Worm (Caenorhabditis elegans) whole organism, dauer: Measurements from ENCODE around the gene srg-21.

ENCODE experiments used
- unc-62 ChIP-seq: sonication (generic microtip); optimal IDR thresholded peaks from 2 replicates; lab custom pipeline; 2017; ENCODE audit warnings: missing biosample characterization, missing genetic modification reagents, missing genetic modification characterization

Gene srg-21

DNA sequence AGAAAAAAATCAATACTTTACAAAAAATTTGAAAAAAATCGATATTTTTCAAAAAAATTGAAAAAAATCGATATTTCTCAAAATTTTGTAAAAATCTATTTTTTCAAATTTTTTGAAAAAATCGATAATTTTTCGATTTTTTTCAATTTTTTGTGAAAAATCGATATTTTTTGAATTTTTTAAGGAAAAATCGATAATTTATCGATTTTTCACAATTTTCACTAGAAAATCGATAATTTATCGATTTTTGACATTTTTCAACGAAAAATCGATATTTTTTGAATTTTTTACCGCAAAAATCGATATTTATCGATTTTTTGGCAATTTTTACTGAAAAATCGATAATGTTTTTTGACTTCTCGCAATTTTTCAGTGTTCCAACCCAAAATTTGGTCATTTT is 27.8 kb downstream of the srg-21 start:
- no peak for TF ChIP-seq unc-62 (GFP tag; lab: Kevin White, UChicago)

ce11 chrII:3062876-3063275 is 28.3 kb downstream of the srg-21 start:
- no peak for TF ChIP-seq unc-62 (GFP tag; lab: Kevin White, UChicago)

DNA sequence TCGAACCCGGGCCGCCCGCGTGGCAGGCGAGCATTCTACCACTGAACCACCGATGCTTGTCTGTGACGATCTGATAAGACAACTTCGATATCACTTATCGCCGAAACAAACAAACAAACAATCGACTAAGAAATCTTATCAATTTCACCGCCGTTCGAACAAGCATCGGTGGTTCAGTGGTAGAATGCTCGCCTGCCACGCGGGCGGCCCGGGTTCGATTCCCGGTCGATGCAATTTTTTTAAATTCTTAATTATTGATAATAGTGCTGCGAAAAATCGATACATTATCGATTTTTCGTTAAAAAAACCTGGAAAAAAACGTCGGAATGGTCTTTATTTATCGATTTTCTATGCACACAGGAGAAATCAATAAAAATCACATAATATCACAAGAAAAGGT is 28.9 kb downstream of the srg-21 start:
- TF ChIP-seq unc-62 (GFP tag; lab: Kevin White, UChicago) = no peak

- no peak for TF ChIP-seq unc-62 (GFP tag; lab: Kevin White, UChicago)
Observed at ce11 chrII:3061605-3062004, 29.6 kb downstream of the srg-21 start.

DNA sequence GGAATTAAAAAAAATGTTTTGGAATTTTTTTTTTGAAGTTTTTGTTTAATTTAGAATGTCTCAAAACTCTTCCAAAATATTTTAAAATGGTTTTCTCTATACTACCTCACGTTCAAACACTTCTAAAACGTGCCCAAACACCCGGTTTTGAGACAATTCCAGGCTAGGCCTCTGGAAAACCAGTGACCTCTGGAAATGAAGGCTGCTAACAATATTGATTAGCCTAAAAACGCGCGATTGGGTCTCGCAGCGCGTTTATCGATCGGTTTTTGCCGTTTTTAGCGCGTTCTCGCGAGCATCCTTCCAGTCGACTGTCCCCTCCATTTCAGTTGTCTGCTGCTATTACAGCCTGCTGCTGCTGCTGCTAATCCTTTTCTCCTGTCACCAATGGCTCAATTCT is 30.4 kb downstream of the srg-21 start, which contains the start of gene Y25C1A.6:
Y25C1A.6 (plus strand) TSS at position 301 of the 400 bp plus-strand sequence.
- no peak for TF ChIP-seq unc-62 (GFP tag; lab: Kevin White, UChicago)

DNA sequence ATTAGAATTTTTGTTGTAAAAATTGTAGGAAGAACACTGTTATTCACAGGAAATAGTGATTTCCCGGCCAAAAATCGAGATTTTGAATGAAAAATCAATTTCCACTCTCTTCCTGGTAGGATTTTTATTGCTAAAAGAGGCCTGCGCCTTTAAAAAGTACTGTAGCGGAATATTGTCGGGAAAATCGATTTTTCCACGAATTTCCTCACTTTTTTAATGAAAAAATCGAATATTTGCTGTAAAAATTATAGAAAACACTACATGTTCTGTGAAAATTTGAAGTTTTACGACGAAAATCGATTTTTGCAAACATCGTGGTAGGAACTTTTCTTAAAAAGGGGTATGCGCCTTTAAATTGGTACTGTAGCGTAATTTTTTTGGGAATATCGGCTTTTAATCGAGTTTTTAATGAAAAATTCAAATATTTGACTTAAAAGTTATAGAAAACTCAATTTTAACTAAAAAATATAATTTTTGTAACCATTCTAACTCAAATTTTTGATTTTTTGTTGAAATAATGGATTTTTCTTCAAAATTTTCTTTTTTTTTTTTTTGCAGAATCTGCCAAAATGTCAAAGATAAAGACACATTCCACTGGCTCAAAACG is 34.8 kb downstream of the srg-21 start, which contains the start of gene lin-8:
lin-8 (plus strand) TSS at position 557 of the 607 bp plus-strand sequence.
- TF ChIP-seq unc-62 (GFP tag; lab: Kevin White, UChicago) = no peak

- TF ChIP-seq unc-62 (GFP tag; lab: Kevin White, UChicago) = no peak
Observed at ce11 chrII:3055531-3055930, 35.6 kb downstream of the srg-21 start.

- TF ChIP-seq unc-62 (GFP tag; lab: Kevin White, UChicago) = no peak
Observed at ce11 chrII:3054622-3055021, 36.5 kb downstream of the srg-21 start.

DNA sequence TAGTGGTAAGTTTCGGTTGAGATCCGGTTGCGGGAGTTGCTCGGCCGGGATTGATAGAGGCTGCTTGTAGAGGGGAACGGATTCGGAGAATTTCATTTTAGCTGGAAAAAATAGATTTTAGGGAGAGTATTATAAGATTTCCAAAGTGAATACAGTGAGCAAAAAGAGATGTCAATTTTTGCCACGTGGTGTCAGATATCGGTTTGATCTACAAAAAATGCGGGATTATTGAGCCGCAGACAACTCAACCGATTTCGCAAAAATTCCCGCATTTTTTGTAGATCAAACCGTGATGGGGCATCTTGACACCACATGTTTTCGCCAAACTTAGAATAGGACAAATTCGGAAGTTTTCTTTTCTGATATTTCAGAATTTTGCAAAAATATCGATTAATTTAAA is 36.9 kb downstream of the srg-21 start, which contains the start of gene lido-13:
lido-13 (minus strand) TSS at position 101 of the 400 bp plus-strand sequence.
- TF ChIP-seq unc-62 (GFP tag; lab: Kevin White, UChicago) = no peak

DNA sequence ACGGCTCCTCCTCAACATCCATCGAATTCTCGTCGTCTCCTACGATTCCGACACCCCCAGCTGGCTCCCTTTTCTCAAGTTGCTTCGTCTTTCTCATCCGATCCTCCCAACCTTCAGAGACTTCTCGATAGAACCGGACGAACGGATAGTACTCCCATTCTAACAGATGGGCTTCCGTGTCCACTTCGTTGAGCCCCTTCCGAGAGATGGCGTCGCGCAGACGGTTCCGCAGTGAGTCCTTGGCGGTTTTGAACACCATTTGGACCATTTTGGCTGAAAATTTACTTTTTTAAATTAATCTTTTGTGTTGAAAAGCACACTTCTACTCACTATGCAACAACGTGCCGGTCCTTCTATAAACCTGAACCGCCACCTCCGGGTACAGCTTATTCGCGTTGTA is 37.5 kb downstream of the srg-21 start:
- TF ChIP-seq unc-62 (GFP tag; lab: Kevin White, UChicago) = no peak

DNA sequence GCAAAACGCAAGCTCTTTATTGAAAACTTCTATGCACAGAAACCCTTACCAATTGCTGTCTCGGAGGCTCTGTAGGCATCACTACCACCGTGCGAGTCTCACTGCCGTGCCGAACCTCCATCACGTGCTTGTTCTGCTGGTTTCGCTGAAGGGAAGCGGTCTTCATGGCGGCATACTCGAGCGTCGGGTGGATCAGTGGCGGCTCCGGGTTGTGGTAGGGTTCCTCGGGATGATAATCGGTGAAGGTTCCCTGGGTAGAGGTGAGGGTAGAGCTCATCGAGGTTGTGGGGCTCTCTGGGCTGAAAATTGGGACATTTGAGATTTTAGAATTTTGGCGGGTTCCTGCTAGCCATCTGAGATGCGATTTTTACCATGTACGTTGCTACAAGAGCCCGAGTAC is 38.3 kb downstream of the srg-21 start:
- no peak for TF ChIP-seq unc-62 (GFP tag; lab: Kevin White, UChicago)

ce11 chrII:3051332-3051731 is 39.8 kb downstream of the srg-21 start:
- TF ChIP-seq unc-62 (GFP tag; lab: Kevin White, UChicago) = no peak

DNA sequence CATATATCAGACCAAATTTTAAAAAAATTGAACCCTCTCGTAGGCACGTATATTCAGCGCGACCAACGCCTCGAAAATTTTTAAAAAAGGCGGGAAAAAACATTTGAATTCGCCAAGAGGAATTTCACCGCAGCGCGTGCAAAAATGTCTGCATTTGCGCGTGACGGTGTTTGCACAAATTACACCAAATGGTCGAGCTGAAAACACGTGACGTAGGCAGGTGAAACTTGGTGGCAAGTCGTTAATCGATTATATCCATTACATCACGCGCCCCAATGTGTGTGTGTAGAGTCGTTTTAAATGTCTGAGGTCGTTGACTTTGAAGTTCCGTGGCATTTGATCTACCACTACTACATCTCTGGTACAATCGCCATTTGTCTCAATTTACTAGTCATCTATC is 40.5 kb downstream of the srg-21 start, which contains the start of gene sri-31:
sri-31 (plus strand) TSS at position 301 of the 400 bp plus-strand sequence.
- no peak for TF ChIP-seq unc-62 (GFP tag; lab: Kevin White, UChicago)

DNA sequence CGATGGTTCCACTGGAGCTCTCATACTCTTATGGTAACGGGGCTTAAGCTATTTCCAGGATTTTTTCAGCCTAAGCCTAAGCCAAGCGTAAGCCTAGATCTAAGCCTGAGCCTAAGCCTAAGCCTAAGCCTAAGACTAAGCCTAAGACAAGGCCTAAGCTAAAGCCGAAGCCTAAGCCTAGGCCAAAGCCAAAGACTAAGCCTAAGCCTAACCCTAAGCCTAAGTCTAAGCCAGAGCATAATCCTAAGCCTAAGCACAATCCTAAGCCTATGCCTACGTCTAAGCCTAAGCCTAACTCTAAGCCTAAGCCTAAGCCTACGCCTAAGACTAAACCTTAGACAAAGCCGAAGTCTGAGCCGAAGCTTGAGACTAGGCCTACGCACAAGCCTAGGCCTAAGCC is 42.2 kb downstream of the srg-21 start:
- TF ChIP-seq unc-62 (GFP tag; lab: Kevin White, UChicago) = no peak

- TF ChIP-seq unc-62 (GFP tag; lab: Kevin White, UChicago) = no peak
Observed at ce11 chrII:3048378-3048777, 42.8 kb downstream of the srg-21 start, which contains the start of gene sri-28. sri-28 (plus strand) TSS chrII:3048678.

DNA sequence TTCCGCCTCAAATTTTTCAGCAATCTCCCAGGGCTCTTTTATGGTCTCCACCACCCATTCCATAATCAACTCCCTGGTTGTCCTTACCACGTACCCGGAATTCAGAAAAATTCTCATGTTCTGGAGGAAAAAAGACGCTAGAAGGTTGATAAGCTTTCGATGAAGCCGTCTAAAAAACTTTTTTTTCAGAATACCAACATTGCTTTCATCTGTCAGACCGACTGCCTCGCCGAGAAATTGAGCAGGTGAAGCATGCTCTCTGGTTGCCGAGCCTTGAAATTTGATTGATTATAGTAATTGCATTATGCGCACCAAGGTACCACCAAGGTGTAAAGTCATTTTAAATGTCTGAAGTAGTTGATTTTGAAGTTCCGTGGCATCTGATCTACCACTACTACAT is 45.3 kb downstream of the srg-21 start, which contains the start of gene sri-30:
sri-30 (plus strand) TSS at position 301 of the 400 bp plus-strand sequence.
- no peak for TF ChIP-seq unc-62 (GFP tag; lab: Kevin White, UChicago)

DNA sequence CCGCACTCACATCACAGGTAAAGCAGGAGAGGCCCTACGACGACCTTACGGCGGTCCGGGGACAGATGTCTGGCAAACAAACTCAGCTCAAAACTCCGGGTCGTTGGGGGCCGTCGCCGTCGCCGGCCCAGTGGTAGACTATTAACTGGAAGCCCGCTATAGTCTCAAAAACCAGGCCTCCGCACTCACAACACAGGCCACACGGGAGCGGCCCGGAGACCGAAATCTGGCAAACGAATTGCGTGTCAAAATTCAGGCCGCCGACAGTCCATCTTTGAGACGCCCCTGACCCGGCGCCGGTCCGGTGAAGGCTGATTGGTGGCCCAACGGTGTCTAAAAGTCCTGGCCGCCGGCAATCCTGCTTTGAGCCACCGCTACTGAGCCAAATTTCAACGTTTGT is 45.7 kb downstream of the srg-21 start:
- TF ChIP-seq unc-62 (GFP tag; lab: Kevin White, UChicago) = no peak
